Fruit fly (Drosophila melanogaster) whole organism, pupa: ENCODE results near the gene Col4a1.

Experiments used
- CG13204 ChIP-seq: fragments of 200-800 bp; sonication (Bioruptor generic); optimal IDR thresholded peaks from 2 replicates; lab custom pipeline; 2018; ENCODE audit warnings: missing biosample characterization, mild to moderate bottlenecking, missing genetic modification characterization, moderate library complexity
- CG14655 ChIP-seq: fragments of 200-800 bp; sonication (Bioruptor generic); optimal IDR thresholded peaks from 3 replicates; lab custom pipeline; 2017; ENCODE audit warnings: mild to moderate bottlenecking, missing biosample characterization, missing genetic modification reagents, missing genetic modification characterization
- CG15710 ChIP-seq: fragments of 200-800 bp; sonication (Bioruptor generic); optimal IDR thresholded peaks from 2 replicates; lab custom pipeline; 2018; ENCODE audit warnings: missing biosample characterization, mild to moderate bottlenecking, missing genetic modification characterization, moderate library complexity
- CG34367 ChIP-seq: fragments of 200-800 bp; sonication (Bioruptor generic); optimal IDR thresholded peaks from 2 replicates; lab custom pipeline; 2018; ENCODE audit warnings: missing biosample characterization, mild to moderate bottlenecking, missing genetic modification characterization
- CG4496 ChIP-seq: fragments of 200-800 bp; sonication (Bioruptor generic); IDR thresholded peaks from 3 replicates; pipeline ENCODE4 v1.3.6; 2022; ENCODE audit warnings: missing biosample characterization, missing genetic modification characterization
- CG9948 ChIP-seq: fragments of 200-800 bp; sonication (Bioruptor generic); optimal IDR thresholded peaks from 2 replicates; lab custom pipeline; 2018; ENCODE audit warnings: missing biosample characterization, mild to moderate bottlenecking, missing genetic modification characterization, moderate library complexity
- D1 ChIP-seq: fragments of 200-800 bp; sonication (Bioruptor generic); optimal IDR thresholded peaks from 2 replicates; lab custom pipeline; 2018; ENCODE audit warnings: missing biosample characterization, mild to moderate bottlenecking, missing genetic modification characterization, moderate library complexity
- EcR ChIP-seq: fragments of 200-800 bp; sonication (Bioruptor generic); optimal IDR thresholded peaks from 3 replicates; lab custom pipeline; 2019; ENCODE audit warnings: missing biosample characterization, missing genetic modification characterization, mild to moderate bottlenecking, moderate library complexity, missing genetic modification reagents
- Pif1B ChIP-seq: fragments of 200-800 bp; sonication (Bioruptor generic); optimal IDR thresholded peaks from 3 replicates; lab custom pipeline; 2016; ENCODE audit warnings: missing biosample characterization, missing genetic modification characterization
- fd96Ca ChIP-seq: fragments of 200-800 bp; sonication (Bioruptor generic); IDR thresholded peaks from 3 replicates; pipeline ENCODE4 v1.3.6; 2022; ENCODE audit warnings: missing biosample characterization, missing genetic modification characterization
- gl ChIP-seq: fragments of 200-800 bp; sonication (Bioruptor generic); optimal IDR thresholded peaks from 2 replicates; lab custom pipeline; 2018; ENCODE audit warnings: missing biosample characterization, mild to moderate bottlenecking, missing genetic modification characterization
- rn ChIP-seq: fragments of 200-800 bp; sonication (Bioruptor generic); IDR thresholded peaks from 2 replicates; pipeline ENCODE4 v1.3.6; 2022; ENCODE audit warnings: missing biosample characterization, missing genetic modification characterization

DNA sequence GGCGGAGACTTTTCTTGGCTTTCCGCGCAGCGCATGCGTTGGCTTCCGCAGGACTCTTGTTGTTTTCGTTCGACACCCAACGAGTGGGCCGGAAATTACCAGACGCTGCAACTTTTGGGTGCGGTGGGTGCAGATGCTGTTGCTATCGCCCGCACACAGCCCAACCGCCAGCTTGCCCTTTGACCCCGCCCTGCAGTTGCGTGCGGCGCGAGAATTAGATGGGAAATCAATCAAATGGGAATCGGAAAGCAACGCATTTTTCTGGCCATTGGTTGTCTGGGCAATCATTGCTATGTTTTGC, 24.0 kb upstream of the Col4a1 start:
- no peak for TF ChIP-seq CG15710 (tag; lab: Kevin White, UChicago)
- no peak for TF ChIP-seq fd96Ca
- TF ChIP-seq CG13204 = no peak
- no peak for TF ChIP-seq CG9948 (tag; lab: Kevin White, UChicago)
- no peak for TF ChIP-seq D1
- no peak for TF ChIP-seq CG14655 (GFP tag; lab: Kevin White, UChicago)
- no peak for TF ChIP-seq CG34367 (tag; lab: Kevin White, UChicago)
- TF ChIP-seq gl (tag; lab: Kevin White, UChicago) = no peak
- TF ChIP-seq Pif1B = no peak
- TF ChIP-seq rn (GFP tag; lab: Robert Waterston, UW) = no peak
- no peak for TF ChIP-seq CG4496 (GFP tag; lab: Robert Waterston, UW)
- TF ChIP-seq EcR (GFP tag; lab: Kevin White, UChicago) = no peak
